Worm (Caenorhabditis elegans): ENCODE measurements around the gene C03B1.14.

- TF ChIP-seq rnt-1 (tag; optimal IDR thresholded peaks at IDR 0.05) (no peak), unc-62 (GFP tag; optimal IDR thresholded peaks at IDR 0.05) (no peak), egl-13 (tag; optimal IDR thresholded peaks at IDR 0.05) (no peak), ceh-88 (GFP tag; IDR thresholded peaks at IDR 0.05) (no peak), lin-14 (GFP tag; optimal IDR thresholded peaks at IDR 0.05) (no peak), zag-1 (tag; optimal IDR thresholded peaks at IDR 0.05) (no peak), mdl-1 (tag; optimal IDR thresholded peaks at IDR 0.05) (no peak), nhr-12 (tag; optimal IDR thresholded peaks at IDR 0.05) (no peak)
Observed at ce11 chrX:6331409-6331808, 29.1 kb downstream of the C03B1.14 start, which contains the start of gene col-170.

Data from whole organism, L1 larva.